Fruit fly (Drosophila melanogaster) Kc167 (cell line): ENCODE results near the gene CG32573.

Source experiments
- Myc ChIP-seq: fragments of >200 bp; optimal IDR thresholded peaks from 2 replicates; lab custom pipeline; 2017; ENCODE audit warnings: missing external identifiers
- h ChIP-seq: fragments of >200 bp; optimal IDR thresholded peaks from 3 replicates; lab custom pipeline; 2018; ENCODE audit warnings: missing external identifiers
- insv ChIP-seq: fragments of >200 bp; optimal IDR thresholded peaks from 3 replicates; lab custom pipeline; 2018; ENCODE audit warnings: missing external identifiers
- ttk ChIP-seq: sonication (Bioruptor generic); optimal IDR thresholded peaks from 2 replicates; lab custom pipeline; 2017; ENCODE audit warnings: missing external identifiers

DNA sequence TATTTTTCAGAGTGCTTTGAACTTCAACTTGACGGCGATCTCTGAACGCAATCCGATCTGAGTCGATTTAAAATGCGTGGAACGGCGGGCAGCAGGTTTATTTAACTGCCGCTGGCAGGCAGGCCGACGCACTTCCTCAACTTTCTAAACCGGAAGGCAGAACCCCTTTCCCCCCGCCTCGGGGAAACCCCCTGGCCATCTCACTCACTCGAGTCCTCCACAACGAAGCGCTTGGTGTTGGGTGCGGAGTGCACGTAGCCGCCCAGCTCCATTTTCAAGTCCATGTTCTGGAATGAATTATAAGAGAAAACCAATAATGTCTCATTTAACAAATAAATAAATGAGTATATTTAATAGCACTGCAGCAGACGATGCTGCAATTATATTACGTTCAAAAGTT lies 18.7 kb downstream of the CG32573 start:
- no peak for TF ChIP-seq insv (lab: Kevin White, UChicago)
- no peak for TF ChIP-seq Myc
- TF ChIP-seq h (lab: Kevin White, UChicago) = no peak
- no peak for TF ChIP-seq ttk (lab: Kevin White, UChicago)
